Worm (Caenorhabditis elegans): ENCODE data around the gene ric-7.

- TF ChIP-seq pat-9 (tag; optimal IDR thresholded peaks at IDR 0.05) (no peak), unc-55 (GFP tag; optimal IDR thresholded peaks at IDR 0.05) (no peak), nhr-11 (tag; optimal IDR thresholded peaks at IDR 0.05) (no peak), pha-4 (tag; optimal IDR thresholded peaks at IDR 0.05) (no peak)
These were observed 8.7 kb upstream of the ric-7 start, which contains the start of gene end-3 for ce11 chrV:14014395-14014794.

All from whole organism, late embryonic.